Worm (Caenorhabditis elegans) whole organism, L3 larva: ENCODE data around the gene tbb-1.

Experiments
- R02D3.7 ChIP-seq: fragments of 150-350 bp; optimal IDR thresholded peaks from 2 replicates; lab custom pipeline; 2014; ENCODE audit warnings: missing biosample characterization, missing genetic modification characterization
- ZK546.5 ChIP-seq: sonication (generic microtip); optimal IDR thresholded peaks from 2 replicates; lab custom pipeline; 2017; ENCODE audit warnings: missing biosample characterization, missing genetic modification characterization
- aly-2 ChIP-seq: fragments of 150-350 bp; optimal IDR thresholded peaks from 2 replicates; lab custom pipeline; 2014; ENCODE audit warnings: missing biosample characterization, missing genetic modification characterization
- ama-1 ChIP-seq: fragments of 150-350 bp; optimal IDR thresholded peaks from 2 replicates; lab custom pipeline; 2018
- ceh-16 ChIP-seq: sonication (generic microtip); optimal IDR thresholded peaks from 2 replicates; lab custom pipeline; 2017; ENCODE audit warnings: missing biosample characterization, missing genetic modification characterization
- ceh-28 ChIP-seq: fragments of 150-350 bp; optimal IDR thresholded peaks from 2 replicates; lab custom pipeline; 2014; ENCODE audit warnings: missing biosample characterization, missing genetic modification reagents, missing genetic modification characterization
- ceh-82 ChIP-seq: fragments of 150-350 bp; optimal IDR thresholded peaks from 2 replicates; lab custom pipeline; 2014; ENCODE audit warnings: missing biosample characterization, missing genetic modification characterization
- ceh-9 ChIP-seq: sonication (generic microtip); optimal IDR thresholded peaks from 2 replicates; lab custom pipeline; 2018; ENCODE audit warnings: missing biosample characterization, missing genetic modification characterization
- daf-12 ChIP-seq: fragments of 150-350 bp; optimal IDR thresholded peaks from 2 replicates; lab custom pipeline; 2014; ENCODE audit warnings: missing biosample characterization, missing genetic modification reagents, missing genetic modification characterization
- egl-27 ChIP-seq: sonication (generic microtip); optimal IDR thresholded peaks from 4 replicates; lab custom pipeline; 2017; ENCODE audit warnings: missing biosample characterization, missing genetic modification reagents, missing genetic modification characterization
- egl-5 ChIP-seq: fragments of 150-350 bp; optimal IDR thresholded peaks from 2 replicates; lab custom pipeline; 2017; ENCODE audit warnings: missing biosample characterization, missing genetic modification reagents, missing genetic modification characterization, inconsistent platforms
- elt-1 ChIP-seq: fragments of 150-350 bp; optimal IDR thresholded peaks from 2 replicates; lab custom pipeline; 2014; ENCODE audit warnings: missing biosample characterization, missing genetic modification characterization
- elt-2 ChIP-seq: sonication (generic microtip); optimal IDR thresholded peaks from 2 replicates; lab custom pipeline; 2016; ENCODE audit warnings: missing genetic modification reagents, mild to moderate bottlenecking, missing genetic modification characterization, missing compliant biosample characterization
- elt-3 ChIP-seq, 3 experiments: fragments of 150-350 bp in 1 of 3; sonication (generic microtip) in 2 of 3; optimal IDR thresholded peaks; 2 replicates in 2 of 3; 4 replicates in 1 of 3; lab custom pipeline; 2014 to 2017; ENCODE audit warnings: missing biosample characterization in 3 of 3, missing genetic modification characterization in 3 of 3
- eor-1 ChIP-seq, 2 experiments: fragments of 150-350 bp; optimal IDR thresholded peaks; 2 replicates each; lab custom pipeline; 2014 to 2018; ENCODE audit warnings: missing biosample characterization in 2 of 2, missing genetic modification characterization in 2 of 2
- fkh-10 ChIP-seq: sonication (generic microtip); optimal IDR thresholded peaks from 2 replicates; lab custom pipeline; 2017; ENCODE audit warnings: missing biosample characterization, missing genetic modification reagents, missing genetic modification characterization
- fkh-2 ChIP-seq: fragments of 150-350 bp; optimal IDR thresholded peaks from 2 replicates; lab custom pipeline; 2014; ENCODE audit warnings: missing biosample characterization, missing genetic modification reagents, missing genetic modification characterization
- fos-1 ChIP-seq: fragments of 150-350 bp; optimal IDR thresholded peaks from 2 replicates; lab custom pipeline; 2014; ENCODE audit warnings: missing biosample characterization, missing genetic modification characterization
- hmg-11 ChIP-seq: sonication (generic microtip); optimal IDR thresholded peaks from 2 replicates; lab custom pipeline; 2016; ENCODE audit warnings: missing genetic modification characterization, missing compliant biosample characterization
- jun-1 ChIP-seq: fragments of 150-350 bp; optimal IDR thresholded peaks from 2 replicates; lab custom pipeline; 2014; ENCODE audit warnings: missing biosample characterization, missing genetic modification reagents, missing genetic modification characterization
- lin-15B ChIP-seq: fragments of 150-350 bp; optimal IDR thresholded peaks from 2 replicates; lab custom pipeline; 2014; ENCODE audit warnings: missing biosample characterization, missing genetic modification characterization
- lin-39 ChIP-seq: fragments of 150-350 bp; optimal IDR thresholded peaks from 2 replicates; lab custom pipeline; 2018; ENCODE audit warnings: missing biosample characterization, missing genetic modification reagents, missing genetic modification characterization
- lsy-12 ChIP-seq: sonication (generic microtip); optimal IDR thresholded peaks from 2 replicates; lab custom pipeline; 2016; ENCODE audit warnings: mild to moderate bottlenecking, missing genetic modification characterization, missing compliant biosample characterization
- mdl-1 ChIP-seq: fragments of 150-350 bp; optimal IDR thresholded peaks from 2 replicates; lab custom pipeline; 2014; ENCODE audit warnings: missing biosample characterization, missing genetic modification characterization
- mml-1 ChIP-seq: fragments of 150-350 bp; sonication (generic microtip); optimal IDR thresholded peaks from 3 replicates; lab custom pipeline; 2014; ENCODE audit warnings: missing biosample characterization, missing genetic modification characterization
- nfya-1 ChIP-seq: sonication (generic microtip); optimal IDR thresholded peaks from 2 replicates; lab custom pipeline; 2017; ENCODE audit warnings: missing genetic modification characterization, mild to moderate bottlenecking, missing compliant biosample characterization, antibody characterized with exemption, moderate library complexity; ENCODE audit not compliant: insufficient read depth
- nhr-11 ChIP-seq: fragments of 150-350 bp; optimal IDR thresholded peaks from 2 replicates; lab custom pipeline; 2014; ENCODE audit warnings: missing biosample characterization, missing genetic modification characterization
- nhr-12 ChIP-seq: fragments of 150-350 bp; optimal IDR thresholded peaks from 2 replicates; lab custom pipeline; 2014; ENCODE audit warnings: missing biosample characterization, missing genetic modification characterization
- nhr-23 ChIP-seq: fragments of 150-350 bp; optimal IDR thresholded peaks from 2 replicates; lab custom pipeline; 2014; ENCODE audit warnings: missing biosample characterization, missing genetic modification reagents, missing genetic modification characterization
- nhr-237 ChIP-seq: fragments of 150-350 bp; optimal IDR thresholded peaks from 2 replicates; lab custom pipeline; 2014; ENCODE audit warnings: missing biosample characterization, missing genetic modification characterization
- nhr-25 ChIP-seq: sonication (generic microtip); optimal IDR thresholded peaks from 2 replicates; lab custom pipeline; 2017; ENCODE audit warnings: missing biosample characterization, missing genetic modification characterization
- nhr-28 ChIP-seq: fragments of 150-350 bp; optimal IDR thresholded peaks from 2 replicates; lab custom pipeline; 2014; ENCODE audit warnings: missing biosample characterization, missing genetic modification characterization
- nhr-43 ChIP-seq: sonication (generic microtip); optimal IDR thresholded peaks from 2 replicates; lab custom pipeline; 2016; ENCODE audit warnings: mild to moderate bottlenecking, missing genetic modification characterization, missing compliant biosample characterization; ENCODE audit not compliant: poor library complexity, severe bottlenecking
- nhr-67 ChIP-seq: fragments of 150-350 bp; optimal IDR thresholded peaks from 2 replicates; lab custom pipeline; 2014; ENCODE audit warnings: missing biosample characterization, missing genetic modification characterization
- nhr-76 ChIP-seq: fragments of 150-350 bp; sonication (generic microtip); optimal IDR thresholded peaks from 5 replicates; lab custom pipeline; 2014; ENCODE audit warnings: missing biosample characterization, missing genetic modification characterization
- nhr-77 ChIP-seq: fragments of 150-350 bp; optimal IDR thresholded peaks from 2 replicates; lab custom pipeline; 2014; ENCODE audit warnings: missing biosample characterization, missing genetic modification characterization
- pha-4 ChIP-seq: fragments of 150-350 bp; optimal IDR thresholded peaks from 2 replicates; lab custom pipeline; 2014; ENCODE audit warnings: missing biosample characterization, missing genetic modification reagents, missing genetic modification characterization
- pqm-1 ChIP-seq: fragments of 150-350 bp; optimal IDR thresholded peaks from 2 replicates; lab custom pipeline; 2017; ENCODE audit warnings: missing biosample characterization, missing genetic modification characterization, inconsistent platforms
- sea-2 ChIP-seq: fragments of 150-350 bp; sonication (generic microtip); optimal IDR thresholded peaks from 4 replicates; lab custom pipeline; 2014; ENCODE audit warnings: missing biosample characterization, missing genetic modification reagents, missing genetic modification characterization
- skn-1 ChIP-seq: fragments of 150-350 bp; optimal IDR thresholded peaks from 2 replicates; lab custom pipeline; 2014; ENCODE audit warnings: missing biosample characterization, missing genetic modification characterization
- snpc-4 ChIP-seq: fragments of 150-350 bp; optimal IDR thresholded peaks from 2 replicates; lab custom pipeline; 2014; ENCODE audit warnings: missing biosample characterization, missing genetic modification characterization
- tbx-2 ChIP-seq: sonication (generic microtip); optimal IDR thresholded peaks from 2 replicates; lab custom pipeline; 2016; ENCODE audit warnings: mild to moderate bottlenecking, missing genetic modification characterization, missing compliant biosample characterization
- unc-39 ChIP-seq: sonication (generic microtip); optimal IDR thresholded peaks from 4 replicates; lab custom pipeline; 2017; ENCODE audit warnings: missing biosample characterization, missing genetic modification characterization
- unc-62 ChIP-seq: fragments of 150-350 bp; sonication (generic microtip); optimal IDR thresholded peaks from 4 replicates; lab custom pipeline; 2014; ENCODE audit warnings: missing biosample characterization, missing genetic modification reagents, missing genetic modification characterization
- zag-1 ChIP-seq: fragments of 150-350 bp; optimal IDR thresholded peaks from 2 replicates; lab custom pipeline; 2014; ENCODE audit warnings: missing biosample characterization, missing genetic modification characterization
- ztf-11 ChIP-seq: fragments of 150-350 bp; optimal IDR thresholded peaks from 2 replicates; lab custom pipeline; 2014; ENCODE audit warnings: missing biosample characterization, missing genetic modification characterization
- ztf-4 ChIP-seq: fragments of 150-350 bp; optimal IDR thresholded peaks from 2 replicates; lab custom pipeline; 2014; ENCODE audit warnings: missing biosample characterization, missing genetic modification characterization

The tbb-1 gene

DNA sequence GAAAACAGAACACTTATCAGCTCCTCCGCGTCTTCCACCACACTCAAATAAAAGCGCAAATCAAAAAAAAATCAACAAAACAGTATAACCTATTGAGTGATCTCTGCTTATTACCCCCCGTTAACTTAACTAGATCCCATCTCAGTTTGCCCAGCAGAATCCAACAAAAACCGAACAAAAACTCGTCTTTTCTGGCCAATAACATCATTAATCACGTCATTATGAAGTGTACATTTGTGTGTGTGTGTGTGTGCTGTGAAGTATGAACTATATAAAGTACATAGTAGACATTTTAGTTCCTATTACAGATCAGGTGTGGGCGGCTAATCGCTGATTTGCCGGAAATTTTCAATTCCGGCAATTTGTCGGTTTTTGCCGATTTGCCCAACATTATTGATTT, 24.2 kb downstream of the tbb-1 start:
- TF ChIP-seq hmg-11: no peak
- peak; percentile 12 for TF ChIP-seq nhr-23 (tag; lab: Kevin White, UChicago)
- peak; percentile 16 for TF ChIP-seq nhr-43
- TF ChIP-seq nhr-11 (tag; lab: Kevin White, UChicago): no peak
- TF ChIP-seq egl-5 (tag; lab: Kevin White, UChicago): no peak
- no peak for TF ChIP-seq nhr-67
- TF ChIP-seq nhr-77 (tag; lab: Kevin White, UChicago): no peak
- TF ChIP-seq nhr-12 (tag; lab: Kevin White, UChicago): no peak
- TF ChIP-seq ceh-16 (tag; lab: Kevin White, UChicago): no peak
- TF ChIP-seq tbx-2: no peak
- TF ChIP-seq nfya-1 (tag; lab: Kevin White, UChicago): no peak
- TF ChIP-seq lsy-12: peak; percentile 5
- TF ChIP-seq skn-1 (tag; lab: Kevin White, UChicago): no peak
- no peak for TF ChIP-seq snpc-4 (tag; lab: Kevin White, UChicago)
- TF ChIP-seq ZK546.5 (tag; lab: Kevin White, UChicago): no peak
- no peak for TF ChIP-seq daf-12 (tag; lab: Kevin White, UChicago)
- no peak for TF ChIP-seq egl-27
- no peak for TF ChIP-seq zag-1 (tag; lab: Kevin White, UChicago)
- no peak for TF ChIP-seq jun-1 (tag; lab: Kevin White, UChicago)
- TF ChIP-seq ama-1 (lab: Kevin White, UChicago): peak; percentile 62
- TF ChIP-seq nhr-76 (tag; lab: Kevin White, UChicago): no peak
- no peak for TF ChIP-seq lin-39 (tag; lab: Kevin White, UChicago)
- TF ChIP-seq fos-1 (tag; lab: Kevin White, UChicago): no peak
- TF ChIP-seq fkh-2 (tag; lab: Kevin White, UChicago): no peak
- TF ChIP-seq unc-62 (GFP tag; lab: Kevin White, UChicago): no peak
- TF ChIP-seq mml-1 (tag; lab: Kevin White, UChicago): no peak
- TF ChIP-seq unc-39 (tag; lab: Kevin White, UChicago): no peak
- no peak for TF ChIP-seq pha-4 (tag; lab: Kevin White, UChicago)
- TF ChIP-seq pqm-1 (tag; lab: Kevin White, UChicago): peak; percentile 38
- TF ChIP-seq ztf-11 (tag; lab: Kevin White, UChicago): no peak
- TF ChIP-seq fkh-10 (GFP tag; lab: Kevin White, UChicago): no peak

DNA sequence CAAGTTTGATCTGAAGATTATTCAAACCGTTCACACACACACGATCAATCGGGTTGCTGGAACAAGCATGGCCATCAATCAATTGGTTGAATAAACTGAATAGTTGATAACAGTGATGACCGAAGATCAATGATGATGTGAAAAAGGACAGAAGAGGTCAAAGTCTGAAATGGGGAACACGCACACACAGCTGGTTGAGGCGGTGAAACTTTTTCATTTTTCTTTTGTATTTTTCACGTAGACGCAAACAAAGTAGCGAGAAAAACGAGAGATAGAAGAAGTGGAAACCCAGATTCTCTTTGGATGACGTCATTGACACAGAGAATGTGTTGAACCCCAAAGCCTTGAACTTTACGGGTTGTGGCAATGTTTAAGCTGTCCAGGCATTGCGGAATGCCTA, 24.8 kb downstream of the tbb-1 start:
- TF ChIP-seq ceh-9 (tag; lab: Kevin White, UChicago) (no peak), unc-39 (tag; lab: Kevin White, UChicago) (peak; percentile 31), eor-1 (tag; optimal IDR thresholded peaks at IDR 0.05; lab: Kevin White, UChicago) (no peak), ceh-82 (tag; lab: Kevin White, UChicago) (no peak), fkh-10 (GFP tag; lab: Kevin White, UChicago) (no peak), mml-1 (tag; lab: Kevin White, UChicago) (no peak), snpc-4 (tag; lab: Kevin White, UChicago) (no peak), nhr-76 (tag; lab: Kevin White, UChicago) (peak; percentile 40), R02D3.7 (tag; lab: Kevin White, UChicago) (peak; percentile 19), ceh-28 (tag; lab: Kevin White, UChicago) (peak; percentile 46), lsy-12 (peak; percentile 17), nhr-43 (peak; percentile 96), tbx-2 (peak; percentile 41), nfya-1 (tag; lab: Kevin White, UChicago) (peak; percentile 64), ama-1 (lab: Kevin White, UChicago) (peak; percentile 96), egl-5 (tag; lab: Kevin White, UChicago) (no peak), ztf-11 (tag; lab: Kevin White, UChicago) (no peak), mdl-1 (tag; lab: Kevin White, UChicago) (peak; percentile 61), nhr-11 (tag; lab: Kevin White, UChicago) (no peak), lin-39 (tag; lab: Kevin White, UChicago) (no peak), elt-1 (no peak), ztf-4 (tag; lab: Kevin White, UChicago) (peak; percentile 87), nhr-23 (tag; lab: Kevin White, UChicago) (peak; percentile 87), nhr-25 (tag; lab: Kevin White, UChicago) (peak; percentile 93), nhr-237 (tag; lab: Kevin White, UChicago) (no peak), sea-2 (no peak), egl-27 (no peak), elt-3 (tag; optimal IDR thresholded peaks at IDR 0.05; lab: Kevin White, UChicago) (peak; percentile 41 to 67 (median 55)), lin-15B (tag; lab: Kevin White, UChicago) (no peak), jun-1 (tag; lab: Kevin White, UChicago) (peak; percentile 42), fkh-2 (tag; lab: Kevin White, UChicago) (no peak), pqm-1 (tag; lab: Kevin White, UChicago) (peak; percentile 63), ZK546.5 (tag; lab: Kevin White, UChicago) (no peak), elt-2 (tag; lab: Kevin White, UChicago) (peak; percentile 63), aly-2 (tag; lab: Kevin White, UChicago) (no peak), nhr-28 (tag; lab: Kevin White, UChicago) (no peak)
